Worm (Caenorhabditis elegans) whole organism, young adult: ENCODE data around the gene F14D2.19.

Source experiments
- B0035.1 ChIP-seq: sonication (generic microtip); optimal IDR thresholded peaks from 2 replicates; lab custom pipeline; 2016; ENCODE audit warnings: missing genetic modification characterization, mild to moderate bottlenecking, missing compliant biosample characterization, missing genotype, missing genetic modification reagents
- B0336.3 ChIP-seq: fragments of 200-800 bp; sonication (Bioruptor generic); IDR thresholded peaks from 2 replicates; pipeline ENCODE4 v1.3.6; 2022; ENCODE audit warnings: missing genetic modification characterization, missing compliant biosample characterization
- C06A6.2 ChIP-seq: fragments of 200-800 bp; sonication (Bioruptor generic); conservative IDR thresholded peaks from 2 replicates; pipeline ENCODE4 v1.3.6; 2022; ENCODE audit warnings: missing genetic modification characterization, missing compliant biosample characterization
- F49E8.2 ChIP-seq: sonication (generic microtip); optimal IDR thresholded peaks from 3 replicates; lab custom pipeline; 2017; ENCODE audit warnings: missing genetic modification characterization, mild to moderate bottlenecking, missing compliant biosample characterization, antibody characterized with exemption, moderate library complexity; ENCODE audit not compliant: insufficient read depth
- F55B11.4 ChIP-seq: sonication (generic microtip); optimal IDR thresholded peaks from 2 replicates; lab custom pipeline; 2016; ENCODE audit warnings: missing compliant biosample characterization, missing genetic modification characterization, borderline replicate concordance; ENCODE audit not compliant: insufficient read depth
- F57C9.4 ChIP-seq: sonication (generic microtip); optimal IDR thresholded peaks from 2 replicates; lab custom pipeline; 2017; ENCODE audit warnings: mild to moderate bottlenecking, missing genetic modification characterization, missing compliant biosample characterization
- K11D2.4 ChIP-seq: fragments of 200-800 bp; sonication (Bioruptor generic); IDR thresholded peaks from 2 replicates; pipeline ENCODE4 v1.3.6; 2022; ENCODE audit warnings: missing genetic modification reagents, missing genetic modification characterization, missing compliant biosample characterization
- K12H6.12 ChIP-seq: fragments of 200-800 bp; sonication (Bioruptor generic); optimal IDR thresholded peaks from 2 replicates; lab custom pipeline; 2018; ENCODE audit warnings: mild to moderate bottlenecking, missing genetic modification characterization, missing compliant biosample characterization
- T07F8.4 ChIP-seq: sonication (generic microtip); optimal IDR thresholded peaks from 2 replicates; lab custom pipeline; 2016; ENCODE audit warnings: mild to moderate bottlenecking, missing genetic modification characterization, moderate library complexity, missing compliant biosample characterization
- Y95B8A.8 ChIP-seq: fragments of 200-800 bp; sonication (Bioruptor generic); IDR thresholded peaks from 2 replicates; pipeline ENCODE4 v1.3.6; 2022; ENCODE audit warnings: missing genetic modification reagents, missing genetic modification characterization, missing compliant biosample characterization
- ZK185.1 ChIP-seq: sonication (generic microtip); optimal IDR thresholded peaks from 2 replicates; lab custom pipeline; 2016; ENCODE audit warnings: mild to moderate bottlenecking, missing genetic modification characterization, missing compliant biosample characterization; ENCODE audit not compliant: poor library complexity, severe bottlenecking
- ama-1 ChIP-seq, 3 experiments: fragments of 150-350 bp in 1 of 3; sonication (generic microtip) in 2 of 3; optimal IDR thresholded peaks; 2 replicates each; lab custom pipeline; 2014 to 2018; ENCODE audit warnings: missing biosample characterization in 2 of 3, missing genetic modification characterization in 2 of 3, missing genetic modification reagents in 2 of 3
- aptf-2 ChIP-seq: fragments of 200-800 bp; sonication (Bioruptor generic); conservative IDR thresholded peaks from 2 replicates; pipeline ENCODE4 v1.3.6; 2022; ENCODE audit warnings: missing genetic modification reagents, missing genetic modification characterization, missing compliant biosample characterization
- attf-5 ChIP-seq: fragments of 200-800 bp; sonication (Bioruptor generic); optimal IDR thresholded peaks from 2 replicates; lab custom pipeline; 2018; ENCODE audit warnings: mild to moderate bottlenecking, missing genetic modification characterization, missing compliant biosample characterization
- bed-1 ChIP-seq: fragments of 200-800 bp; sonication (Bioruptor generic); IDR thresholded peaks from 2 replicates; pipeline ENCODE4 v1.3.6; 2022; ENCODE audit warnings: missing genetic modification reagents, missing genetic modification characterization, missing compliant biosample characterization
- ceh-100 ChIP-seq: fragments of 200-800 bp; sonication (Bioruptor generic); IDR thresholded peaks from 2 replicates; pipeline ENCODE4 v1.3.6; 2022; ENCODE audit warnings: missing genetic modification reagents, missing genetic modification characterization, missing compliant biosample characterization
- ceh-27 ChIP-seq: fragments of 200-800 bp; sonication (Bioruptor generic); optimal IDR thresholded peaks from 2 replicates; lab custom pipeline; 2018; ENCODE audit warnings: mild to moderate bottlenecking, missing genetic modification characterization, moderate library complexity, missing compliant biosample characterization
- ceh-91 ChIP-seq: fragments of 200-800 bp; sonication (Bioruptor generic); IDR thresholded peaks from 2 replicates; pipeline ENCODE4 v1.3.6; 2022; ENCODE audit warnings: missing genetic modification reagents, missing genetic modification characterization, missing compliant biosample characterization
- chd-7 ChIP-seq: sonication (generic microtip); optimal IDR thresholded peaks from 2 replicates; lab custom pipeline; 2016; ENCODE audit warnings: mild to moderate bottlenecking, missing genetic modification characterization, moderate library complexity, missing compliant biosample characterization
- egl-18 ChIP-seq: fragments of 200-800 bp; sonication (Bioruptor generic); IDR thresholded peaks from 2 replicates; pipeline ENCODE4 v1.3.6; 2022; ENCODE audit warnings: missing genetic modification reagents, missing genetic modification characterization, missing compliant biosample characterization
- hlh-12 ChIP-seq: sonication (generic microtip); optimal IDR thresholded peaks from 2 replicates; lab custom pipeline; 2016; ENCODE audit warnings: missing genetic modification characterization, missing compliant biosample characterization
- let-526 ChIP-seq: fragments of 200-800 bp; sonication (Bioruptor generic); IDR thresholded peaks from 2 replicates; pipeline ENCODE4 v1.3.6; 2022; ENCODE audit warnings: missing genetic modification reagents, missing genetic modification characterization, missing compliant biosample characterization
- let-607 ChIP-seq, 2 experiments: fragments of 200-800 bp in 1 of 2; sonication (Bioruptor generic) in 1 of 2; sonication (generic microtip) in 1 of 2; optimal IDR thresholded peaks; 2 replicates each; lab custom pipeline; 2016 to 2018; ENCODE audit warnings: mild to moderate bottlenecking in 2 of 2, missing compliant biosample characterization in 2 of 2, missing genetic modification characterization in 2 of 2, moderate library complexity in 2 of 2, missing genotype in 1 of 2
- lin-40 ChIP-seq: sonication (generic microtip); optimal IDR thresholded peaks from 2 replicates; lab custom pipeline; 2016; ENCODE audit warnings: missing genetic modification characterization, mild to moderate bottlenecking, missing compliant biosample characterization, missing genotype, missing genetic modification reagents
- lsl-1 ChIP-seq: fragments of 200-800 bp; sonication (Bioruptor generic); optimal IDR thresholded peaks from 2 replicates; lab custom pipeline; 2018; ENCODE audit warnings: mild to moderate bottlenecking, missing genetic modification characterization, moderate library complexity, missing compliant biosample characterization
- nfya-1 ChIP-seq: sonication (generic microtip); optimal IDR thresholded peaks from 2 replicates; lab custom pipeline; 2017; ENCODE audit warnings: antibody characterized with exemption, missing compliant biosample characterization, missing genetic modification characterization, borderline replicate concordance; ENCODE audit not compliant: insufficient read depth
- nhr-120 ChIP-seq: fragments of 200-800 bp; sonication (Bioruptor generic); IDR thresholded peaks from 2 replicates; pipeline ENCODE4 v1.3.6; 2022; ENCODE audit warnings: missing genetic modification characterization, missing compliant biosample characterization
- nhr-90 ChIP-seq: sonication (generic microtip); optimal IDR thresholded peaks from 2 replicates; lab custom pipeline; 2016; ENCODE audit warnings: missing genotype, mild to moderate bottlenecking, missing genetic modification characterization, missing compliant biosample characterization
- pbrm-1 ChIP-seq: fragments of 200-800 bp; sonication (Bioruptor generic); IDR thresholded peaks from 2 replicates; pipeline ENCODE4 v1.3.6; 2022; ENCODE audit warnings: missing genetic modification reagents, missing genetic modification characterization, missing compliant biosample characterization
- rec-8 ChIP-seq, 2 experiments: sonication (generic microtip); optimal IDR thresholded peaks; 2 replicates each; lab custom pipeline; 2016; ENCODE audit warnings: mild to moderate bottlenecking in 2 of 2, missing genetic modification characterization in 2 of 2, missing genetic modification reagents in 2 of 2, missing genotype in 2 of 2, missing biosample characterization in 1 of 2, missing compliant biosample characterization in 1 of 2, moderate library complexity in 1 of 2
- sea-2 ChIP-seq: fragments of 200-800 bp; sonication (Bioruptor generic); IDR thresholded peaks from 2 replicates; pipeline ENCODE4 v1.3.6; 2022; ENCODE audit warnings: missing genetic modification characterization, missing compliant biosample characterization
- snpc-1.3 ChIP-seq: sonication (generic microtip); optimal IDR thresholded peaks from 2 replicates; lab custom pipeline; 2017; ENCODE audit warnings: missing genetic modification characterization, mild to moderate bottlenecking, missing compliant biosample characterization, antibody characterized with exemption, moderate library complexity, missing genotype, missing genetic modification reagents; ENCODE audit not compliant: insufficient read depth
- snpc-4 ChIP-seq, 5 experiments: fragments of 150-350 bp in 1 of 5; sonication (generic microtip) in 4 of 5; optimal IDR thresholded peaks; 2 replicates each; lab custom pipeline; 2014 to 2018; ENCODE audit warnings: missing genetic modification characterization in 5 of 5, missing biosample characterization in 3 of 5, antibody characterized with exemption in 2 of 5, mild to moderate bottlenecking in 2 of 5, missing compliant biosample characterization in 2 of 5, missing genotype in 2 of 5, moderate library complexity in 2 of 5, missing genetic modification reagents in 1 of 5
- somi-1 ChIP-seq: fragments of 200-800 bp; sonication (Bioruptor generic); optimal IDR thresholded peaks from 2 replicates; lab custom pipeline; 2018; ENCODE audit warnings: mild to moderate bottlenecking, missing genetic modification characterization, missing compliant biosample characterization
- tlf-1 ChIP-seq: fragments of 200-800 bp; sonication (Bioruptor generic); optimal IDR thresholded peaks from 2 replicates; lab custom pipeline; 2018; ENCODE audit warnings: mild to moderate bottlenecking, missing genetic modification characterization, missing compliant biosample characterization
- unc-62 ChIP-seq: fragments of 150-350 bp; optimal IDR thresholded peaks from 2 replicates; lab custom pipeline; 2014; ENCODE audit warnings: missing biosample characterization, missing genetic modification reagents, missing genetic modification characterization
- xnd-1 ChIP-seq: sonication (generic microtip); optimal IDR thresholded peaks from 2 replicates; lab custom pipeline; 2016; ENCODE audit warnings: missing genotype, missing genetic modification reagents, missing genetic modification characterization, missing compliant biosample characterization

The F14D2.19 gene

ce11 chrII:3337039-3337438 is at the start of gene F14D2.19:
Gene F14D2.19 (minus strand): TSS chrII:3337139.
- TF ChIP-seq sea-2 (GFP tag; lab: Robert Waterston, UW) (no peak), let-526 (GFP tag; lab: Robert Waterston, UW) (no peak), Y95B8A.8 (no peak), ama-1 (optimal IDR thresholded peaks at IDR 0.05; lab: Kevin White, UChicago) (no peak), ama-1 (GFP tag; optimal IDR thresholded peaks at IDR 0.05; lab: Kevin White, UChicago) (no peak), chd-7 (tag; lab: Kevin White, UChicago) (no peak), attf-5 (GFP tag; lab: Kevin White, UChicago) (no peak), ZK185.1 (tag; lab: Kevin White, UChicago) (no peak)

- TF ChIP-seq Y95B8A.8, result no peak
- no peak for TF ChIP-seq tlf-1
- no peak for TF ChIP-seq F49E8.2
- TF ChIP-seq K11D2.4 (GFP tag; lab: Robert Waterston, UW), result no peak
- TF ChIP-seq snpc-4 (GFP tag; optimal IDR thresholded peaks at IDR 0.05; lab: Kevin White, UChicago), result no peak
- no peak for TF ChIP-seq snpc-4 (tag; optimal IDR thresholded peaks at IDR 0.05; lab: Kevin White, UChicago)
- no peak for TF ChIP-seq unc-62
- TF ChIP-seq F55B11.4, result no peak
- no peak for TF ChIP-seq ceh-27 (GFP tag; lab: Kevin White, UChicago)
- no peak for TF ChIP-seq nfya-1 (tag; lab: Kevin White, UChicago)
- no peak for TF ChIP-seq hlh-12 (tag; lab: Kevin White, UChicago)
- no peak for TF ChIP-seq ama-1 (optimal IDR thresholded peaks at IDR 0.05; lab: Kevin White, UChicago)
- TF ChIP-seq ama-1 (GFP tag; optimal IDR thresholded peaks at IDR 0.05; lab: Kevin White, UChicago), result no peak
- TF ChIP-seq snpc-1.3 (tag; lab: Kevin White, UChicago), result no peak
- no peak for TF ChIP-seq egl-18 (GFP tag; lab: Robert Waterston, UW)
- no peak for TF ChIP-seq somi-1
- TF ChIP-seq bed-1, result no peak
- TF ChIP-seq B0336.3 (GFP tag; lab: Robert Waterston, UW), result no peak
- no peak for TF ChIP-seq ceh-100
- no peak for TF ChIP-seq lin-40 (tag; lab: Kevin White, UChicago)
Observed at ce11 chrII:3385736-3386135, 48.8 kb upstream of the F14D2.19 start, which contains the start of gene T06D4.2. Gene T06D4.2 (minus strand): TSS chrII:3385905.

ce11 chrII:3383116-3383515 is 46.2 kb upstream of the F14D2.19 start:
- no peak for TF ChIP-seq nhr-120 (GFP tag; lab: Robert Waterston, UW)
- no peak for TF ChIP-seq pbrm-1
- TF ChIP-seq let-607 (tag; optimal IDR thresholded peaks at IDR 0.05; lab: Kevin White, UChicago), result no peak
- no peak for TF ChIP-seq lsl-1 (GFP tag; lab: Kevin White, UChicago)
- no peak for TF ChIP-seq C06A6.2 (GFP tag; lab: Robert Waterston, UW)
- TF ChIP-seq K11D2.4 (GFP tag; lab: Robert Waterston, UW), result no peak
- TF ChIP-seq T07F8.4 (tag; lab: Kevin White, UChicago), result no peak
- no peak for TF ChIP-seq ceh-91 (GFP tag; lab: Robert Waterston, UW)
- TF ChIP-seq sea-2 (GFP tag; lab: Robert Waterston, UW), result no peak
- no peak for TF ChIP-seq nhr-90 (tag; lab: Kevin White, UChicago)
- TF ChIP-seq xnd-1 (tag; lab: Kevin White, UChicago), result no peak
- no peak for TF ChIP-seq B0035.1
- TF ChIP-seq aptf-2 (GFP tag; lab: Robert Waterston, UW), result no peak
- no peak for TF ChIP-seq rec-8 (tag; optimal IDR thresholded peaks at IDR 0.05; lab: Kevin White, UChicago)
- no peak for TF ChIP-seq F57C9.4 (tag; lab: Kevin White, UChicago)
- TF ChIP-seq unc-62, result no peak
- TF ChIP-seq K12H6.12 (tag; lab: Kevin White, UChicago), result no peak
